Worm (Caenorhabditis elegans) whole organism, L4 larva: ENCODE data around the gene pot-1.

Experiments
- ZK337.2 ChIP-seq: fragments of 200-800 bp; sonication (Bioruptor generic); IDR thresholded peaks from 2 replicates; pipeline ENCODE4 v1.3.6; 2022; ENCODE audit warnings: missing genetic modification reagents, missing genetic modification characterization, missing compliant biosample characterization
- arid-1 ChIP-seq: fragments of 200-800 bp; sonication (Bioruptor generic); conservative IDR thresholded peaks from 2 replicates; pipeline ENCODE4 v1.3.6; 2022; ENCODE audit warnings: missing genetic modification reagents, missing genetic modification characterization, missing compliant biosample characterization
- ces-1 ChIP-seq: fragments of 150-350 bp; sonication (generic microtip); optimal IDR thresholded peaks from 4 replicates; lab custom pipeline; 2014; ENCODE audit warnings: missing biosample characterization, missing genetic modification reagents, missing genetic modification characterization
- dpl-1 ChIP-seq: fragments of 150-350 bp; optimal IDR thresholded peaks from 2 replicates; lab custom pipeline; 2014; ENCODE audit warnings: missing biosample characterization, missing genetic modification reagents, missing genetic modification characterization
- jun-1 ChIP-seq: fragments of 150-350 bp; optimal IDR thresholded peaks from 2 replicates; lab custom pipeline; 2014; ENCODE audit warnings: missing biosample characterization, missing genetic modification reagents, missing genetic modification characterization
- lim-7 ChIP-seq: fragments of 200-800 bp; sonication (Bioruptor generic); IDR thresholded peaks from 2 replicates; pipeline ENCODE4 v1.3.6; 2022; ENCODE audit warnings: missing genetic modification characterization, missing compliant biosample characterization
- lir-3 ChIP-seq: sonication (generic microtip); optimal IDR thresholded peaks from 2 replicates; lab custom pipeline; 2016; ENCODE audit warnings: mild to moderate bottlenecking, missing genetic modification characterization, missing compliant biosample characterization
- mdl-1 ChIP-seq, 2 experiments: fragments of 150-350 bp in 1 of 2; sonication (generic microtip) in 1 of 2; optimal IDR thresholded peaks; 2 replicates each; lab custom pipeline; 2014 to 2017; ENCODE audit warnings: missing biosample characterization in 2 of 2, missing genetic modification characterization in 2 of 2
- mep-1 ChIP-seq: fragments of 150-350 bp; sonication (generic microtip); optimal IDR thresholded peaks from 3 replicates; lab custom pipeline; 2014; ENCODE audit warnings: missing biosample characterization, missing genetic modification characterization
- nhr-11 ChIP-seq: fragments of 150-350 bp; optimal IDR thresholded peaks from 2 replicates; lab custom pipeline; 2014; ENCODE audit warnings: missing biosample characterization, missing genetic modification characterization
- pqm-1 ChIP-seq: sonication (generic microtip); optimal IDR thresholded peaks from 2 replicates; lab custom pipeline; 2017; ENCODE audit warnings: missing biosample characterization, missing genetic modification characterization

DNA sequence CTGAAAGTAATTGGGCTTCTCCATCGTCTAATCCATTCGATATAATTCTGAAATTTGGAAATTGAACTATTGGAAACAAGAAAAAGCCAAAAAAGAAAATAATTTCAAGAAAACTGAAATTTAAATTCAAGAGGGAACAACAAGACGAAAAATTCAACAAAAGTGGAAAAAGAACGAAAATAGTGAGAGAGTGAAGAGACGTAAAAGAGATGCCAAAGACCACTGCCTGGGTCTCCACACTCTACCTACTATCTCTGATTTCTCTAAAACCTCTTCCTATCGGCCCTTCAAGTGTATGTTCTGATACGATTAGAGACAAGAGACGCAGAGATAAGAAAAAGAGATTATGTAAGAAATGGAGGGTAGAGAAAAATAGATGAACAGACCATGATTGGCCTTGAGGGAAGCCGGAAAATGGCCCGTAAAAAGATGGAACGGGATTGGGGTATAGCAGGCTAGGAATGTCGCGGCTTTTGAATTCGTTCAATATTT lies 20.3 kb upstream of the pot-1 start, which contains the start of gene ogt-1:
- TF ChIP-seq lir-3 (tag; lab: Kevin White, UChicago) (no peak), mep-1 (tag; lab: Kevin White, UChicago) (peak; percentile 88), nhr-11 (tag; lab: Kevin White, UChicago) (peak; percentile 47), arid-1 (GFP tag; lab: Robert Waterston, UW) (peak; percentile 57), ZK337.2 (GFP tag; lab: Robert Waterston, UW) (no peak), pqm-1 (no peak), lim-7 (GFP tag; lab: Robert Waterston, UW) (no peak), ces-1 (peak; percentile 58), jun-1 (tag; lab: Kevin White, UChicago) (peak; percentile 65), dpl-1 (GFP tag; lab: Kevin White, UChicago) (peak; percentile 61), mdl-1 (tag; optimal IDR thresholded peaks at IDR 0.05; lab: Kevin White, UChicago) (peak; percentile 87 to 88)
